Worm (Caenorhabditis elegans): ENCODE measurements around the gene F49F1.11.

- TF ChIP-seq W03F9.2 (tag; optimal IDR thresholded peaks at IDR 0.05) (no peak), him-1 (tag; optimal IDR thresholded peaks at IDR 0.05) (no peak)
Measured at ce11 chrIV:4139022-4139421, 2.2 kb downstream of the F49F1.11 start, which contains the start of gene F49F1.10.

Measured in whole organism, L4/young adult.